Worm (Caenorhabditis elegans): ENCODE results near the gene lgc-40.

DNA sequence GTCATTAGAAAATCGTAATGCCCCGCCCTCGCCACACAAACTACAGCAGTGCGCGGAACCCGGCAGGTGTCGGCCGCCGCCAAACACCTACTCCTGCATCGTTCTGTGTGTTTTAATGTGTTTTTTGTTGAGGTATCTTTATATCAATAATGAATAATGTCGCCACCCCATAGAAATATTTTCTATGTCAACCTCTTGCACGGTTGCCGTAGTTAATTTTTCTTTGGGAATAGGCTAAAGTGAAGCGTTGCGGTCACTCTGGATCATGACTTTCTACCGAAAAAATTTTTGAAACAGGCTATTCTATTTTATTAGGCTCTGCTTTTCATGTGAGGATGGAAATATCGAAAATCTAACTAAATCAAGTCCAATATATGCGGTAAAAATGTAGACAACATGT, 31.0 kb upstream of the lgc-40 start:
- TF ChIP-seq ces-1 (GFP tag; optimal IDR thresholded peaks at IDR 0.05) (no peak), blmp-1 (tag; optimal IDR thresholded peaks at IDR 0.05) (no peak), nhr-12 (tag; optimal IDR thresholded peaks at IDR 0.05) (no peak), unc-62 (GFP tag; optimal IDR thresholded peaks at IDR 0.05) (no peak), sptf-1 (tag; optimal IDR thresholded peaks at IDR 0.05) (no peak), lsy-2 (tag; optimal IDR thresholded peaks at IDR 0.05) (no peak), ztf-11 (tag; optimal IDR thresholded peaks at IDR 0.05) (no peak), unc-39 (tag; optimal IDR thresholded peaks at IDR 0.05) (no peak), zip-8 (tag; optimal IDR thresholded peaks at IDR 0.05) (no peak), mab-5 (tag; optimal IDR thresholded peaks at IDR 0.05) (no peak), nhr-237 (tag; optimal IDR thresholded peaks at IDR 0.05) (no peak), drap-1 (GFP tag; optimal IDR thresholded peaks at IDR 0.05) (no peak), mep-1 (tag; optimal IDR thresholded peaks at IDR 0.05) (no peak)

Data from whole organism, mixed stage, embryonic.